Fruit fly (Drosophila melanogaster): Measurements from ENCODE around the gene Nemp.

Gene Nemp

DNA sequence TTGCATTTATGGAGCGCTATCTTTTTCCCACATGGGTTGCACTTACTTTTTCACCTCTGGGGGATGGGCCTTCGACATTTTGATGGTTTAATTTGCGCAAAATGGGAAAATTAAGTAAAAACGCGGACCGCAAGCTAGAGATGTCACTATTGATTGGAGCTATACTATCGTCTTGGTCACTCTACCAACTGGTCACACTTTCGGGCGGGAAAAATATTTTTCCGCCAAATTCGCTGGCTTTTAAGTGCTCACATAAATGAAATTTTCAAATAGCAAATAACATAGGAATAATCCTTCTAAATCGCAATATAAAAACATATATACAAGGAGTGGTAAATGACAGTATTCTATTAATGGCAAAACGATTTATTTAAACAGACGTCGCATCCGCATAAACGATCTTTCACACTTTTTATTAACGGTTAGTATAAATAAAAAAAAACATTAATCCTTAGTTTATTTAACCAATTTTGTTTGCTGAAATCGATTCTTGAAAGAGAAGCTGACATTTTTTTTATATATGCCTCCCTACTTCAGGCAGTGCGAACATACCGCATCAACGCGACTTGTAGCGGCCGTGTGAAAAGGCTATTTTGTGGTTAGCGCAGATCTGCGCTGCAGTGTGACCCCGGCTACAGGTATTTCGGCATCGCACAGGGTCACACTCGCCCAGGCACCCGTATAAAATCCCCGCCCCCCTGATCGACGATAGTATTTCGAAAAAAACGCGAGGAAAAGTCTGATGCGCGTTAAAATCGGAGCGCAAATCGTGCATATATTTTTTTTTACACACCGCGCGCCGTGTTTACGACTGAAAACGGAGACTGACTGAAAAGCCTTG, 14.3 kb downstream of the Nemp start, which contains the start of the genes SNRPG and mthl1 (continued):
- TF ChIP-seq CG3726 (GFP tag; IDR thresholded peaks at IDR 0.05) (peak; percentile 91), gsb (GFP tag; IDR thresholded peaks at IDR 0.05) (peak; percentile 84), HLHmδ (GFP tag; optimal IDR thresholded peaks at IDR 0.05) (peak; percentile 19), ranshi (GFP tag; IDR thresholded peaks at IDR 0.05) (peak; percentile 94), tna (GFP tag; IDR thresholded peaks at IDR 0.05; ENCODE audit: partially characterized antibody) (peak; percentile 46; the same call in 1 of the 2 replicates), br (optimal IDR thresholded peaks at IDR 0.05) (no peak), kah (GFP tag; optimal IDR thresholded peaks at IDR 0.05) (no peak), CG3847 (GFP tag; IDR thresholded peaks at IDR 0.05) (peak; percentile 92), CG11560 (tag; IDR thresholded peaks at IDR 0.05) (peak; percentile 85; the same call in 2 of the 3 replicates), Dek (tag; optimal IDR thresholded peaks at IDR 0.05) (peak; percentile 82), wdn (GFP tag; IDR thresholded peaks at IDR 0.05) (peak; percentile 90), CG17328 (GFP tag; IDR thresholded peaks at IDR 0.05) (peak; percentile 88), toy (GFP tag; IDR thresholded peaks at IDR 0.05) (peak; percentile 78), ci (GFP tag; IDR thresholded peaks at IDR 0.05) (peak; percentile 83), Ets65A (GFP tag) (peak; percentile 99), CG12219 (GFP tag; optimal IDR thresholded peaks at IDR 0.05) (peak; percentile 23), NFAT (GFP tag; IDR thresholded peaks at IDR 0.05) (peak; percentile 96), ato (GFP tag; IDR thresholded peaks at IDR 0.05; ENCODE audit: partially characterized antibody) (peak; percentile 46; the same call in 1 of the 2 replicates), row (GFP tag; IDR thresholded peaks at IDR 0.05) (peak; percentile 95), zen (tag; optimal IDR thresholded peaks at IDR 0.05) (peak; percentile 59), Blimp-1 (GFP tag; optimal IDR thresholded peaks at IDR 0.05) (peak; percentile 9), Ravus (GFP tag; IDR thresholded peaks at IDR 0.05) (peak; percentile 78), sens (GFP tag) (peak; percentile 83), scrt (GFP tag; optimal IDR thresholded peaks at IDR 0.05) (no peak), az2 (GFP tag; optimal IDR thresholded peaks at IDR 0.05) (peak; percentile 80), D19A (tag; optimal IDR thresholded peaks at IDR 0.05) (no peak), insv (GFP tag; optimal IDR thresholded peaks at IDR 0.05) (peak in 1 of 2 experiments; percentile 35), CG43689 (GFP tag; IDR thresholded peaks at IDR 0.05) (peak; percentile 83), Hr51 (GFP tag; optimal IDR thresholded peaks at IDR 0.05) (peak; percentile 75 to 80), Hr39 (optimal IDR thresholded peaks at IDR 0.05) (no peak), Atf-2 (GFP tag; optimal IDR thresholded peaks at IDR 0.05) (peak; percentile 77), CG30431 (GFP tag; optimal IDR thresholded peaks at IDR 0.05) (peak; percentile 78), sima (GFP tag; optimal IDR thresholded peaks at IDR 0.05) (no peak), bab2 (GFP tag; optimal IDR thresholded peaks at IDR 0.05) (peak; percentile 82), CG5953 (GFP tag; IDR thresholded peaks at IDR 0.05) (peak; percentile 81), org-1 (GFP tag; optimal IDR thresholded peaks at IDR 0.05) (peak; percentile 23), CG6272 (GFP tag; IDR thresholded peaks at IDR 0.05) (peak; percentile 90), NK7.1 (GFP tag; optimal IDR thresholded peaks at IDR 0.05) (peak; percentile 58), CG4820 (GFP tag; optimal IDR thresholded peaks at IDR 0.05) (peak; percentile 70), CG14965 (GFP tag; optimal IDR thresholded peaks at IDR 0.05; ENCODE audit: borderline replicate concordance) (no peak), CG7745 (tag; optimal IDR thresholded peaks at IDR 0.05) (no peak), bbx (GFP tag; IDR thresholded peaks at IDR 0.05; ENCODE audit: partially characterized antibody) (peak; percentile 64), shn (GFP tag; optimal IDR thresholded peaks at IDR 0.05) (peak; percentile 77), wor (GFP tag; IDR thresholded peaks at IDR 0.05) (peak; percentile 86), rib (GFP tag; IDR thresholded peaks at IDR 0.05) (peak; percentile 91), CG17385 (GFP tag; optimal IDR thresholded peaks at IDR 0.05) (peak; percentile 64), CG8388 (GFP tag; optimal IDR thresholded peaks at IDR 0.05) (peak; percentile 38), ind (GFP tag; optimal IDR thresholded peaks at IDR 0.05) (peak; percentile 88), seq (GFP tag; IDR thresholded peaks at IDR 0.05) (peak; percentile 81), Pdp1 (GFP tag; optimal IDR thresholded peaks at IDR 0.05) (peak; percentile 70 to 80)

Data from whole organism, embryonic.